Fruit fly (Drosophila melanogaster): Measurements from ENCODE around the gene if.

The if gene

dm6 chrX:16822080-16822479, 38.8 kb upstream of the if start (continued):
- peak; percentile 70 for TF ChIP-seq lab (GFP tag; optimal IDR thresholded peaks at IDR 0.05)
- TF ChIP-seq Lim3 (GFP tag; IDR thresholded peaks at IDR 0.05): no peak
- TF ChIP-seq Camta (GFP tag; optimal IDR thresholded peaks at IDR 0.05): no peak
- no peak for TF ChIP-seq CG7987 (GFP tag; optimal IDR thresholded peaks at IDR 0.05)
- TF ChIP-seq luna (GFP tag; optimal IDR thresholded peaks at IDR 0.05): no peak
- no peak for TF ChIP-seq hb (GFP tag; IDR thresholded peaks at IDR 0.05; ENCODE audit: partially characterized antibody)
- TF ChIP-seq wor (GFP tag; IDR thresholded peaks at IDR 0.05): peak; percentile 24; the same call in 1 of the 2 replicates
- no peak for TF ChIP-seq CG9876 (GFP tag; optimal IDR thresholded peaks at IDR 0.05)
- peak; percentile 22 for TF ChIP-seq Hr3 (GFP tag; optimal IDR thresholded peaks at IDR 0.05)
- no peak for TF ChIP-seq abd-A (tag; optimal IDR thresholded peaks at IDR 0.05)
- TF ChIP-seq jigr1 (GFP tag; IDR thresholded peaks at IDR 0.05): no peak
- TF ChIP-seq chinmo (GFP tag; IDR thresholded peaks at IDR 0.05; ENCODE audit: partially characterized antibody): no peak
- no peak for TF ChIP-seq gfzf (GFP tag; optimal IDR thresholded peaks at IDR 0.05)
- peak; percentile 65 for TF ChIP-seq nmo (GFP tag; optimal IDR thresholded peaks at IDR 0.05)
- no peak for TF ChIP-seq zfh2 (GFP tag; optimal IDR thresholded peaks at IDR 0.05)
- TF ChIP-seq fd96Cb (tag; optimal IDR thresholded peaks at IDR 0.05): peak; percentile 53
- no peak for TF ChIP-seq Atf-2 (GFP tag; optimal IDR thresholded peaks at IDR 0.05)
- no peak for TF ChIP-seq CG12071 (GFP tag; optimal IDR thresholded peaks at IDR 0.05)
- no peak for TF ChIP-seq Doc3 (GFP tag; IDR thresholded peaks at IDR 0.05; ENCODE audit: partially characterized antibody)
- no peak for TF ChIP-seq psq (GFP tag; optimal IDR thresholded peaks at IDR 0.05)
- TF ChIP-seq knrl (GFP tag; IDR thresholded peaks at IDR 0.05; ENCODE audit: partially characterized antibody): no peak
- TF ChIP-seq unpg (GFP tag; optimal IDR thresholded peaks at IDR 0.05): peak; percentile 74
- TF ChIP-seq CG32767 (GFP tag; IDR thresholded peaks at IDR 0.05): 0 out of 2 replicates have a peak, but pooled peaks have one; percentile 35
- TF ChIP-seq CG3065 (GFP tag; optimal IDR thresholded peaks at IDR 0.05): no peak
- TF ChIP-seq CG2712 (tag; optimal IDR thresholded peaks at IDR 0.05): peak; percentile 61
- peak; percentile 50 for TF ChIP-seq CG10366 (GFP tag; IDR thresholded peaks at IDR 0.05)
- TF ChIP-seq tgo (GFP tag; IDR thresholded peaks at IDR 0.05): peak; percentile 50; the same call in 2 of the 3 replicates
- TF ChIP-seq kay (GFP tag; optimal IDR thresholded peaks at IDR 0.05): peak; percentile 4
- TF ChIP-seq lilli (GFP tag; optimal IDR thresholded peaks at IDR 0.05): peak; percentile 30
- no peak for TF ChIP-seq unc-4 (GFP tag; IDR thresholded peaks at IDR 0.05; ENCODE audit: partially characterized antibody)
- no peak for TF ChIP-seq CrebB (tag; optimal IDR thresholded peaks at IDR 0.05)
- no peak for TF ChIP-seq crol (GFP tag; IDR thresholded peaks at IDR 0.05)
- TF ChIP-seq CG2889 (GFP tag; IDR thresholded peaks at IDR 0.05): 0 out of 3 replicates have a peak, but pooled peaks have one; percentile 46
- no peak for TF ChIP-seq Ets97D (GFP tag; optimal IDR thresholded peaks at IDR 0.05)
- TF ChIP-seq CG2199 (GFP tag; IDR thresholded peaks at IDR 0.05): no peak
- peak; percentile 32 for TF ChIP-seq Med (GFP tag)
- TF ChIP-seq az2 (GFP tag; optimal IDR thresholded peaks at IDR 0.05): peak; percentile 57
- TF ChIP-seq Dek (tag; optimal IDR thresholded peaks at IDR 0.05): no peak
- TF ChIP-seq MBD-R2 (GFP tag; IDR thresholded peaks at IDR 0.05): no peak
- TF ChIP-seq CG6689 (GFP tag; IDR thresholded peaks at IDR 0.05): peak; percentile 68
- no peak for TF ChIP-seq CG14860 (GFP tag; IDR thresholded peaks at IDR 0.05; ENCODE audit: partially characterized antibody)
- TF ChIP-seq CG8388 (GFP tag; optimal IDR thresholded peaks at IDR 0.05): peak; percentile 37
- no peak for TF ChIP-seq vfl (GFP tag; optimal IDR thresholded peaks at IDR 0.05)
- peak; percentile 66 for TF ChIP-seq slbo (GFP tag; IDR thresholded peaks at IDR 0.05)
- TF ChIP-seq Vsx1 (GFP tag; optimal IDR thresholded peaks at IDR 0.05): no peak
- peak; percentile 49 for TF ChIP-seq CG18262 (tag; optimal IDR thresholded peaks at IDR 0.05)
- no peak for TF ChIP-seq hth (optimal IDR thresholded peaks at IDR 0.05)
- no peak for TF ChIP-seq BEAF-32 (GFP tag; optimal IDR thresholded peaks at IDR 0.05)
- TF ChIP-seq Dp (GFP tag; optimal IDR thresholded peaks at IDR 0.05): no peak
- no peak for TF ChIP-seq CG9437 (GFP tag; optimal IDR thresholded peaks at IDR 0.05)
- TF ChIP-seq CG1792 (GFP tag; optimal IDR thresholded peaks at IDR 0.05): no peak
